Worm (Caenorhabditis elegans): Measurements from ENCODE around the gene M57.2.

DNA sequence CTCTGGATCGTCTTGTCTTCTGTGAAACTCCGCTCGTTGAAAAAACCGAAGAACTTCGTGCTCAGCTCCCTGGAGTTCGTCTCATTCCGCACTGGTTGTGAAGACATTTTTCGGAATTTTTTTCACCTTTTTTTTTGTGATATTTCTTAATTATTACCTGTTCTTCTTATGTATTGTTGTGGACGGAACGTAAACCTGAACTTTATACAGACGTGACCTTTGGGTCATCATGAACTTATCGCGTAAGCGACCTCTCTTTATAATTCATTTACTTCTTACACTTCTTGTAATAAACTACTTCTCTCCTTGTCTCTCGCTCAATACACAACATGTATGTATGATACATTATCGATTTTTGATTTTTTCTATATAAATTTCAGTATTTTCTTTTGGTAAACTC is 5.0 kb downstream of the M57.2 start, which contains the start of gene M57.1:
- TF ChIP-seq hlh-30 (tag; optimal IDR thresholded peaks at IDR 0.05; ENCODE audit: insufficient read depth) (no peak), nhr-11 (tag; optimal IDR thresholded peaks at IDR 0.05) (no peak), C38D4.7 (GFP tag; optimal IDR thresholded peaks at IDR 0.05) (no peak), ceh-14 (tag; optimal IDR thresholded peaks at IDR 0.05) (no peak), pag-3 (tag; optimal IDR thresholded peaks at IDR 0.05; ENCODE audit: borderline replicate concordance) (no peak), pqm-1 (tag; optimal IDR thresholded peaks at IDR 0.05) (no peak), ama-1 (optimal IDR thresholded peaks at IDR 0.05) (no peak), ceh-6 (GFP tag; optimal IDR thresholded peaks at IDR 0.05) (no peak)

Measured in whole organism, late embryonic.